Fruit fly (Drosophila melanogaster) whole organism, embryonic: Measurements from ENCODE around the gene Ldh.

ENCODE experiments used
- BEAF-32 ChIP-seq: fragments of 200-800 bp; sonication (Bioruptor generic); optimal IDR thresholded peaks from 3 replicates; lab custom pipeline; 2017; ENCODE audit warnings: missing biosample characterization, missing genetic modification characterization, mild to moderate bottlenecking, moderate library complexity, missing genetic modification reagents
- Blimp-1 ChIP-seq: fragments of 200-800 bp; sonication (Bioruptor generic); optimal IDR thresholded peaks from 3 replicates; lab custom pipeline; 2018; ENCODE audit warnings: missing biosample characterization, missing genetic modification characterization, mild to moderate bottlenecking, moderate library complexity, missing genetic modification reagents
- CG11085 ChIP-seq: fragments of 200-800 bp; sonication (Bioruptor generic); IDR thresholded peaks from 2 replicates; pipeline ENCODE4 v1.3.6; 2022; ENCODE audit warnings: missing biosample characterization, missing genetic modification characterization
- CG11247 ChIP-seq: fragments of 200-800 bp; sonication (Bioruptor generic); IDR thresholded peaks from 2 replicates; pipeline ENCODE4 v1.3.6; 2022; ENCODE audit warnings: missing biosample characterization, missing genetic modification characterization
- CG1233 ChIP-seq: fragments of 200-800 bp; sonication (Bioruptor generic); optimal IDR thresholded peaks from 4 replicates; lab custom pipeline; 2018; ENCODE audit warnings: missing biosample characterization, mild to moderate bottlenecking, missing genetic modification characterization
- CG14441 ChIP-seq: fragments of 200-800 bp; sonication (Bioruptor generic); IDR thresholded peaks from 2 replicates; pipeline ENCODE4 v1.3.6; 2022; ENCODE audit warnings: missing biosample characterization, missing genetic modification characterization
- CG15011 ChIP-seq: fragments of 200-800 bp; sonication (Bioruptor generic); optimal IDR thresholded peaks from 3 replicates; lab custom pipeline; 2018; ENCODE audit warnings: missing biosample characterization, mild to moderate bottlenecking, missing genetic modification characterization
- CG15269 ChIP-seq: fragments of 200-800 bp; sonication (Bioruptor generic); optimal IDR thresholded peaks from 2 replicates; lab custom pipeline; 2018; ENCODE audit warnings: missing biosample characterization, mild to moderate bottlenecking, missing genetic modification characterization, moderate library complexity
- CG17802 ChIP-seq: fragments of 200-800 bp; sonication (Bioruptor generic); optimal IDR thresholded peaks from 2 replicates; lab custom pipeline; 2018; ENCODE audit warnings: missing biosample characterization, mild to moderate bottlenecking, missing genetic modification characterization, moderate library complexity
- CG2199 ChIP-seq: fragments of 200-800 bp; sonication (Bioruptor generic); IDR thresholded peaks from 3 replicates; pipeline ENCODE4 v1.3.6; 2022; ENCODE audit warnings: missing biosample characterization, missing genetic modification characterization
- CG31224 ChIP-seq: fragments of 200-800 bp; sonication (Bioruptor generic); IDR thresholded peaks from 2 replicates; pipeline ENCODE4 v1.3.6; 2022; ENCODE audit warnings: missing biosample characterization, missing genetic modification characterization
- CG31388 ChIP-seq: fragments of 200-800 bp; sonication (Bioruptor generic); optimal IDR thresholded peaks from 2 replicates; lab custom pipeline; 2016; ENCODE audit warnings: missing biosample characterization, missing genetic modification characterization
- CG31441 ChIP-seq: fragments of 200-800 bp; sonication (Bioruptor generic); IDR thresholded peaks from 2 replicates; pipeline ENCODE4 v1.3.6; 2022; ENCODE audit warnings: missing biosample characterization, missing genetic modification characterization
- CG3407 ChIP-seq: fragments of 200-800 bp; sonication (Bioruptor generic); optimal IDR thresholded peaks from 2 replicates; lab custom pipeline; 2018; ENCODE audit warnings: missing biosample characterization, mild to moderate bottlenecking, missing genetic modification characterization
- CG4707 ChIP-seq: fragments of 200-800 bp; sonication (Bioruptor generic); optimal IDR thresholded peaks from 2 replicates; lab custom pipeline; 2018; ENCODE audit warnings: missing biosample characterization, mild to moderate bottlenecking, missing genetic modification characterization, moderate library complexity
- CG6175 ChIP-seq: fragments of 200-800 bp; sonication (Bioruptor generic); IDR thresholded peaks from 3 replicates; pipeline ENCODE4 v1.3.6; 2022; ENCODE audit warnings: missing biosample characterization, missing genetic modification characterization
- CG6813 ChIP-seq: fragments of 200-800 bp; sonication (Bioruptor generic); optimal IDR thresholded peaks from 2 replicates; lab custom pipeline; 2017; ENCODE audit warnings: missing biosample characterization, missing genetic modification characterization, mild to moderate bottlenecking, moderate library complexity, missing genetic modification reagents
- CG7963 ChIP-seq: fragments of 200-800 bp; sonication (Bioruptor generic); IDR thresholded peaks from 3 replicates; pipeline ENCODE4 v1.3.6; 2022; ENCODE audit warnings: missing biosample characterization, missing genetic modification characterization; ENCODE audit not compliant: partially characterized antibody
- CkIIα-i1 ChIP-seq: fragments of 200-800 bp; sonication (Bioruptor generic); IDR thresholded peaks from 2 replicates; pipeline ENCODE4 v1.3.6; 2022; ENCODE audit warnings: missing biosample characterization, missing genetic modification characterization
- CoRest ChIP-seq: fragments of 200-800 bp; sonication (Bioruptor generic); optimal IDR thresholded peaks from 3 replicates; lab custom pipeline; 2018; ENCODE audit warnings: missing biosample characterization, mild to moderate bottlenecking, missing genetic modification characterization, moderate library complexity
- D ChIP-seq, 2 experiments: fragments of 200-800 bp in 1 of 2; fragments of >200 bp in 1 of 2; sonication (Bioruptor generic) in 1 of 2; optimal IDR thresholded peaks; 2 replicates in 1 of 2; 3 replicates in 1 of 2; lab custom pipeline; 2017; ENCODE audit warnings: mild to moderate bottlenecking in 1 of 2, missing biosample characterization in 1 of 2, missing genetic modification characterization in 1 of 2, missing genetic modification reagents in 1 of 2
- Dad ChIP-seq: fragments of 200-800 bp; sonication (Bioruptor generic); optimal IDR thresholded peaks from 3 replicates; lab custom pipeline; 2016; ENCODE audit warnings: missing biosample characterization, missing genetic modification characterization
- Dbx ChIP-seq: fragments of 200-800 bp; sonication (Bioruptor generic); IDR thresholded peaks from 3 replicates; pipeline ENCODE4 v1.3.6; 2022; ENCODE audit warnings: missing biosample characterization, missing genetic modification characterization
- Dfd ChIP-seq, 2 experiments: fragments of >200 bp; optimal IDR thresholded peaks; 2 replicates each; lab custom pipeline; 2017; ENCODE audit warnings: missing biosample characterization in 2 of 2, missing genetic modification characterization in 2 of 2
- E2f1 ChIP-seq: fragments of 200-800 bp; sonication (Bioruptor generic); IDR thresholded peaks from 2 replicates; pipeline ENCODE4 v1.3.6; 2022; ENCODE audit warnings: missing biosample characterization, missing genetic modification characterization
- ERR ChIP-seq: fragments of 200-800 bp; sonication (Bioruptor generic); optimal IDR thresholded peaks from 2 replicates; lab custom pipeline; 2016; ENCODE audit warnings: missing biosample characterization, missing genetic modification characterization
- Med ChIP-seq: fragments of 200-800 bp; sonication (Bioruptor generic); peaks from one replicate; lab custom pipeline; 2016; ENCODE audit warnings: missing biosample characterization, missing genetic modification characterization, mild to moderate bottlenecking, inconsistent platforms, moderate library complexity
- Nf-YA ChIP-seq: fragments of 200-800 bp; sonication (Bioruptor generic); IDR thresholded peaks from 2 replicates; pipeline ENCODE4 v1.3.6; 2022; ENCODE audit warnings: missing biosample characterization, missing genetic modification characterization
- Nf-YB ChIP-seq: fragments of 200-800 bp; sonication (Bioruptor generic); optimal IDR thresholded peaks from 3 replicates; lab custom pipeline; 2019; ENCODE audit warnings: missing biosample characterization, mild to moderate bottlenecking, missing genetic modification characterization, moderate library complexity
- Opbp ChIP-seq: fragments of 200-800 bp; sonication (Bioruptor generic); IDR thresholded peaks from 3 replicates; pipeline ENCODE4 v1.3.6; 2022; ENCODE audit warnings: missing biosample characterization, missing genetic modification characterization; ENCODE audit not compliant: partially characterized antibody
- Ptx1 ChIP-seq: fragments of 200-800 bp; sonication (Bioruptor generic); IDR thresholded peaks from 2 replicates; pipeline ENCODE4 v1.3.6; 2022; ENCODE audit warnings: missing biosample characterization, missing genetic modification characterization
- chif ChIP-seq, 2 experiments: fragments of 200-800 bp; sonication (Bioruptor generic); optimal IDR thresholded peaks; 3 replicates each; lab custom pipeline; 2016; ENCODE audit warnings: missing biosample characterization in 2 of 2, missing genetic modification characterization in 2 of 2
- chm ChIP-seq: fragments of 200-800 bp; sonication (Bioruptor generic); IDR thresholded peaks from 2 replicates; pipeline ENCODE4 v1.3.6; 2022; ENCODE audit warnings: missing biosample characterization, missing genetic modification characterization
- emc ChIP-seq: fragments of 200-800 bp; sonication (Bioruptor generic); optimal IDR thresholded peaks from 2 replicates; lab custom pipeline; 2016; ENCODE audit warnings: missing biosample characterization, missing genetic modification characterization
- ems ChIP-seq: fragments of 200-800 bp; sonication (Bioruptor generic); optimal IDR thresholded peaks from 3 replicates; lab custom pipeline; 2016; ENCODE audit warnings: missing biosample characterization, missing genetic modification characterization
- fd102C ChIP-seq: fragments of 200-800 bp; sonication (Bioruptor generic); optimal IDR thresholded peaks from 2 replicates; lab custom pipeline; 2018; ENCODE audit warnings: missing biosample characterization, mild to moderate bottlenecking, missing genetic modification characterization, moderate library complexity
- ham ChIP-seq: fragments of 200-800 bp; sonication (Bioruptor generic); IDR thresholded peaks from 2 replicates; pipeline ENCODE4 v1.3.6; 2022; ENCODE audit warnings: missing biosample characterization, missing genetic modification characterization
- hth ChIP-seq: fragments of >200 bp; optimal IDR thresholded peaks from 2 replicates; lab custom pipeline; 2017; ENCODE audit warnings: inconsistent platforms
- maf-S ChIP-seq: fragments of 200-800 bp; sonication (Bioruptor generic); optimal IDR thresholded peaks from 2 replicates; lab custom pipeline; 2016; ENCODE audit warnings: missing biosample characterization, missing genetic modification characterization
- mam ChIP-seq: fragments of 200-800 bp; sonication (Bioruptor generic); optimal IDR thresholded peaks from 3 replicates; lab custom pipeline; 2016; ENCODE audit warnings: missing biosample characterization, missing genetic modification characterization
- odd ChIP-seq: fragments of 200-800 bp; sonication (Bioruptor generic); optimal IDR thresholded peaks from 2 replicates; lab custom pipeline; 2017; ENCODE audit warnings: missing biosample characterization, mild to moderate bottlenecking, missing genetic modification characterization
- pnt ChIP-seq: fragments of 200-800 bp; sonication (Bioruptor generic); optimal IDR thresholded peaks from 3 replicates; lab custom pipeline; 2016; ENCODE audit warnings: missing biosample characterization, missing genetic modification characterization
- prd ChIP-seq, 3 experiments: fragments of >200 bp in 2 of 3; fragments of 200-800 bp in 1 of 3; sonication (Bioruptor generic) in 1 of 3; optimal IDR thresholded peaks in 2 of 3; IDR thresholded peaks in 1 of 3; 2 replicates in 2 of 3; 3 replicates in 1 of 3; pipeline versions ENCODE4 v1.3.6 to Lab custom; 2017 to 2022; ENCODE audit warnings: missing biosample characterization in 1 of 3, missing genetic modification characterization in 1 of 3
- scrt ChIP-seq: fragments of 200-800 bp; sonication (Bioruptor generic); optimal IDR thresholded peaks from 2 replicates; lab custom pipeline; 2018; ENCODE audit warnings: missing biosample characterization, mild to moderate bottlenecking, missing genetic modification characterization, moderate library complexity
- slbo ChIP-seq: fragments of 200-800 bp; sonication (Bioruptor generic); IDR thresholded peaks from 2 replicates; pipeline ENCODE4 v1.3.6; 2022; ENCODE audit warnings: missing biosample characterization, missing genetic modification characterization
- tin ChIP-seq: fragments of 200-800 bp; sonication (Bioruptor generic); optimal IDR thresholded peaks from 3 replicates; lab custom pipeline; 2016; ENCODE audit warnings: missing biosample characterization, missing genetic modification characterization
- tio ChIP-seq: fragments of 200-800 bp; sonication (Bioruptor generic); optimal IDR thresholded peaks from 2 replicates; lab custom pipeline; 2017; ENCODE audit warnings: missing biosample characterization, missing genetic modification characterization, inconsistent platforms
- vfl ChIP-seq: fragments of 200-800 bp; sonication (Bioruptor generic); optimal IDR thresholded peaks from 2 replicates; lab custom pipeline; 2016; ENCODE audit warnings: missing biosample characterization, missing genetic modification characterization
- vnd ChIP-seq: fragments of 200-800 bp; sonication (Bioruptor generic); IDR thresholded peaks from 3 replicates; pipeline ENCODE4 v1.3.6; 2022; ENCODE audit warnings: missing biosample characterization, missing genetic modification characterization; ENCODE audit not compliant: partially characterized antibody
- zen2 ChIP-seq: fragments of 200-800 bp; sonication (Bioruptor generic); IDR thresholded peaks from 3 replicates; pipeline ENCODE4 v1.3.6; 2022; ENCODE audit warnings: missing biosample characterization, missing genetic modification characterization; ENCODE audit not compliant: partially characterized antibody

Gene Ldh

DNA sequence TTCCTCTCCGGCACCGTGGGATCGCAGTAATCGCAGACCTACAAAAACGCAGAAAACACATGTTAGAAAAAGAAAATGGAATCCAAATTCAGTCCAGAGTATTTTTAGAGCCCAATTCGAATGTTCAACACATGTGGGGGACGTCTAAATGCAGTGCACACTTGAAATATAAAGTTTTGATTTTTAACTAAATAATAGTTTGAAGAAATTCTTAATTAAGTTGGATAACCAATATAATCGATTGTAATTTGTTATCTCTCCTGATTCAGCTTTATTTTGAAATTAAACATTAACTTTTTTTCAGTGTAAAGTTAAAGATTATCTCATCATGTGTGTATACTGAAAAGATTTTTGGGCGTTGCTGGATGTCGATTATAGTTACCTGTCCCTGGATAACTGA is 45.3 kb downstream of the Ldh start (continued):
- TF ChIP-seq CG14441 (GFP tag; lab: Robert Waterston, UW): peak; percentile 46; the same call in 1 of the 2 replicates
- peak; percentile 69 for TF ChIP-seq Med (GFP tag; lab: Kevin White, UChicago)
- TF ChIP-seq Dbx (GFP tag; lab: Robert Waterston, UW): no peak
- TF ChIP-seq D (optimal IDR thresholded peaks at IDR 0.05; lab: Kevin White, UChicago): no peak
- peak; percentile 64 for TF ChIP-seq D (GFP tag; optimal IDR thresholded peaks at IDR 0.05; lab: Kevin White, UChicago)
- peak; percentile 10 for TF ChIP-seq CG31388 (GFP tag; lab: Kevin White, UChicago)
- TF ChIP-seq slbo (GFP tag; lab: Robert Waterston, UW): peak; percentile 41; the same call in 1 of the 2 replicates
- TF ChIP-seq CG1233 (GFP tag; lab: Kevin White, UChicago): peak; percentile 61
- no peak for TF ChIP-seq CkIIα-i1
- peak; percentile 58 for TF ChIP-seq Nf-YA (GFP tag; lab: Robert Waterston, UW)
- TF ChIP-seq Ptx1: peak; percentile 78
- TF ChIP-seq CG11247 (GFP tag; lab: Robert Waterston, UW): no peak; the same call in 1 of the 2 replicates
- peak; percentile 40 for TF ChIP-seq CG6813 (GFP tag; lab: Kevin White, UChicago)
- TF ChIP-seq tin: peak; percentile 48
- no peak for TF ChIP-seq hth (lab: Kevin White, UChicago)
- TF ChIP-seq Dad: peak; percentile 13
- peak; percentile 72 for TF ChIP-seq CoRest
- peak; percentile 35 for TF ChIP-seq odd (GFP tag; lab: Kevin White, UChicago)
- TF ChIP-seq CG31224 (GFP tag; lab: Robert Waterston, UW): no peak
- no peak for TF ChIP-seq ham (GFP tag; lab: Robert Waterston, UW)
- TF ChIP-seq Opbp (GFP tag; lab: Robert Waterston, UW): no peak
- no peak for TF ChIP-seq tio (GFP tag; lab: Kevin White, UChicago)
- peak; percentile 73 for TF ChIP-seq E2f1 (GFP tag; lab: Robert Waterston, UW)
- no peak for TF ChIP-seq emc
- TF ChIP-seq ems (GFP tag; lab: Kevin White, UChicago): no peak
- peak; percentile 16 for TF ChIP-seq CG17802 (tag; lab: Kevin White, UChicago)
- no peak for TF ChIP-seq prd (optimal IDR thresholded peaks at IDR 0.05; lab: Kevin White, UChicago)
- peak; percentile 64; the same call in 2 of the 3 replicates for TF ChIP-seq prd (GFP tag; IDR thresholded peaks at IDR 0.05; lab: Robert Waterston, UW)
- TF ChIP-seq CG15011: peak; percentile 8
- TF ChIP-seq scrt: no peak
- peak; percentile 86 for TF ChIP-seq CG31441 (GFP tag; lab: Robert Waterston, UW)
- TF ChIP-seq CG15269 (tag; lab: Kevin White, UChicago): peak; percentile 60
- TF ChIP-seq CG4707 (GFP tag; lab: Kevin White, UChicago): peak; percentile 45
- TF ChIP-seq BEAF-32 (GFP tag; lab: Kevin White, UChicago): no peak
- TF ChIP-seq fd102C (GFP tag; lab: Kevin White, UChicago): no peak
- peak; percentile 41 for TF ChIP-seq Nf-YB (GFP tag; lab: Kevin White, UChicago)
- peak; percentile 60 for TF ChIP-seq chm (GFP tag; lab: Robert Waterston, UW)
- TF ChIP-seq CG7963: no peak
- no peak for TF ChIP-seq CG6175 (GFP tag; lab: Robert Waterston, UW)
- TF ChIP-seq zen2 (GFP tag; lab: Robert Waterston, UW): no peak
- TF ChIP-seq vfl: no peak
- no peak for TF ChIP-seq pnt (GFP tag; lab: Kevin White, UChicago)
- no peak for TF ChIP-seq maf-S
- no peak for TF ChIP-seq CG2199
- no peak for TF ChIP-seq vnd (GFP tag; lab: Robert Waterston, UW)
- TF ChIP-seq Blimp-1 (GFP tag; lab: Kevin White, UChicago): peak; percentile 80
- no peak for TF ChIP-seq ERR (GFP tag; lab: Kevin White, UChicago)
- TF ChIP-seq Dfd (GFP tag; optimal IDR thresholded peaks at IDR 0.05; lab: Kevin White, UChicago): no peak
- no peak for TF ChIP-seq mam
- TF ChIP-seq chif (GFP tag; optimal IDR thresholded peaks at IDR 0.05; lab: Kevin White, UChicago): peak; percentile 45 to 57
- peak; percentile 29 for TF ChIP-seq CG3407 (GFP tag; lab: Kevin White, UChicago)
- TF ChIP-seq CG11085 (GFP tag; lab: Robert Waterston, UW): no peak
